Fruit fly (Drosophila melanogaster) Kc167 (cell line): ENCODE measurements around the gene CG17292.

Experiments
- Myc ChIP-seq: fragments of >200 bp; optimal IDR thresholded peaks from 2 replicates; lab custom pipeline; 2017; ENCODE audit warnings: missing external identifiers
- psq ChIP-seq: fragments of >200 bp; optimal IDR thresholded peaks from 2 replicates; lab custom pipeline; 2017; ENCODE audit warnings: missing external identifiers

DNA sequence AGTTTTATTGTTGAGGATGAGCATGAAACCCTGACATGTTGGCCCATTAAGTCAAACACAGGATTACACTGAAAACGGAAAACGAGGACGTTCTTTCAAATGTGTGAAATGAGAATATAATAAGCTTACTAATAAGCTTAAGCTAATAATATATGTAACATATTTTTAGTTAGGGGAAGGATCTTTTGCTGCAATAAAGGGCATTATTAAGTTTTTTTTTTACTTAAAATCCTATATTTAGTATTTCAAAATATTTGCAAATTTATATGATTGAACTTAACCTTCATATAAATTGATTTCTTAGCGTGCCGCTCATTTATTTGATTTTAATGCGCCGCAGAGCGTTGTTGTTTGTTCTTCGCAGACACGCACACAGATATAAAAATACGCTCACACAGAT, 37.1 kb upstream of the CG17292 start:
- no peak for TF ChIP-seq psq (lab: Kevin White, UChicago)
- no peak for TF ChIP-seq Myc (lab: Kevin White, UChicago)
